Fruit fly (Drosophila melanogaster) whole organism, prepupa: ENCODE results near the gene CG6614.

Source experiments
- Blimp-1 ChIP-seq: fragments of 200-800 bp; sonication (Bioruptor generic); optimal IDR thresholded peaks from 3 replicates; lab custom pipeline; 2017; ENCODE audit warnings: missing biosample characterization, missing genetic modification characterization, mild to moderate bottlenecking, moderate library complexity, missing genetic modification reagents
- CG10669 ChIP-seq: fragments of 200-800 bp; sonication (Bioruptor generic); optimal IDR thresholded peaks from 3 replicates; lab custom pipeline; 2018; ENCODE audit warnings: missing biosample characterization, mild to moderate bottlenecking, missing genetic modification characterization, moderate library complexity
- CG11762 ChIP-seq: fragments of 200-800 bp; sonication (Bioruptor generic); optimal IDR thresholded peaks from 3 replicates; lab custom pipeline; 2016; ENCODE audit warnings: missing biosample characterization, missing genetic modification characterization; ENCODE audit not compliant: insufficient read depth
- CG15336 ChIP-seq: fragments of 200-800 bp; sonication (Bioruptor generic); IDR thresholded peaks from 2 replicates; pipeline ENCODE4 v1.3.6; 2022; ENCODE audit warnings: missing biosample characterization, missing genetic modification characterization
- CG16779 ChIP-seq: fragments of 200-800 bp; sonication (Bioruptor generic); optimal IDR thresholded peaks from 3 replicates; lab custom pipeline; 2017; ENCODE audit warnings: missing biosample characterization, mild to moderate bottlenecking, missing genetic modification characterization
- CG6276 ChIP-seq: fragments of 200-800 bp; sonication (Bioruptor generic); optimal IDR thresholded peaks from 2 replicates; lab custom pipeline; 2017; ENCODE audit warnings: missing biosample characterization, mild to moderate bottlenecking, missing genetic modification characterization
- CG7368 ChIP-seq: fragments of 200-800 bp; sonication (Bioruptor generic); optimal IDR thresholded peaks from 3 replicates; lab custom pipeline; 2016; ENCODE audit warnings: missing biosample characterization, missing genetic modification characterization
- CG9139 ChIP-seq: fragments of 200-800 bp; sonication (Bioruptor generic); optimal IDR thresholded peaks from 3 replicates; lab custom pipeline; 2017; ENCODE audit warnings: missing biosample characterization, mild to moderate bottlenecking, missing genetic modification characterization
- Ets96B ChIP-seq: fragments of 200-800 bp; optimal IDR thresholded peaks from 2 replicates; lab custom pipeline; 2019; ENCODE audit warnings: missing biosample characterization, mild to moderate bottlenecking, missing genetic modification characterization, moderate library complexity
- Gug ChIP-seq: fragments of 200-800 bp; sonication (Bioruptor generic); IDR thresholded peaks from 2 replicates; pipeline ENCODE4 v1.3.6; 2022; ENCODE audit warnings: missing biosample characterization, missing genetic modification characterization
- Hr38 ChIP-seq: sonication (Bioruptor generic); optimal IDR thresholded peaks from 2 replicates; lab custom pipeline; 2016; ENCODE audit warnings: missing biosample characterization, missing genetic modification characterization
- Met ChIP-seq: fragments of 200-800 bp; sonication (Bioruptor generic); optimal IDR thresholded peaks from 3 replicates; lab custom pipeline; 2016; ENCODE audit warnings: missing biosample characterization, missing genetic modification characterization
- eg ChIP-seq: fragments of 200-800 bp; sonication (Bioruptor generic); IDR thresholded peaks from 3 replicates; pipeline ENCODE4 v1.3.6; 2022; ENCODE audit warnings: missing biosample characterization, missing genetic modification characterization
- esn ChIP-seq: fragments of 200-800 bp; sonication (Bioruptor generic); optimal IDR thresholded peaks from 2 replicates; lab custom pipeline; 2016; ENCODE audit warnings: missing biosample characterization, mild to moderate bottlenecking, missing genetic modification characterization, moderate library complexity

DNA sequence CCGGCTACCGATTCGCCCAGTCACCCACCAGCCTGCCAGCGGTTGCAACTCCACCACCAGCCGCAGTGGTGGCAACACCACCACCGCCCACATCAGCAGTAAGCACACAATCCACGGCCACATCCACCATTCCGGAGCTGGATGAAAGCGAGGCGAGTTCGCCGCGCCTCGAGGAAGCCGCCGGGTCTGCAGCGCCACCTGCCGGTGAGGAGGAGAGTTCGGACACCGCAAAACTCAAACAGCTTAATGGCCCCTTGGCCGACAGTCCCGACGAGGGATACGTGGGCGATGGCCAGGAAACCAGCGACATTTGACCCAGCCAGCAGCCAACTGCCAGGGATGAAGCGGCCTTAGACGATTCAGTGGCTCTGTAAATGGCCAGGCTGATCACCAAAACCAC lies 24.4 kb downstream of the CG6614 start:
- TF ChIP-seq CG16779 (tag; lab: Kevin White, UChicago) = no peak
- no peak for TF ChIP-seq esn
- no peak for TF ChIP-seq CG15336 (GFP tag; lab: Robert Waterston, UW)
- TF ChIP-seq CG6276 (GFP tag; lab: Kevin White, UChicago) = no peak
- no peak for TF ChIP-seq CG9139
- TF ChIP-seq Met (GFP tag; lab: Kevin White, UChicago) = no peak
- TF ChIP-seq CG10669 (GFP tag; lab: Kevin White, UChicago) = no peak
- no peak for TF ChIP-seq Hr38 (GFP tag; lab: Kevin White, UChicago)
- no peak for TF ChIP-seq Ets96B (tag; lab: Kevin White, UChicago)
- TF ChIP-seq Gug = no peak
- TF ChIP-seq eg (GFP tag; lab: Robert Waterston, UW) = no peak
- no peak for TF ChIP-seq CG11762
- no peak for TF ChIP-seq Blimp-1
- TF ChIP-seq CG7368 = no peak
